Worm (Caenorhabditis elegans): ENCODE data around the gene T01G5.7.
"Not testable (repeated sequence)": the region's sequence is repeated elsewhere in the genome, so short reads cannot be mapped to it uniquely, and the experiment has no call there.

Gene T01G5.7

ce11 chrV:15105893-15106598 lies 5.7 kb upstream of the T01G5.7 start, which contains the start of gene C01G10.14:
TSS of gene C01G10.14 (minus strand) at chrV:15105943.
- TF ChIP-seq ceh-44 (GFP tag; IDR thresholded peaks at IDR 0.05) = 0 out of 2 replicates have a peak, but pooled peaks have one; percentile 37
- peak; percentile 21; the same call in 1 of the 2 replicates for TF ChIP-seq hmg-1.1 (GFP tag; IDR thresholded peaks at IDR 0.05)
- 0 out of 2 replicates have a peak, but pooled peaks have one; percentile 58 for TF ChIP-seq dmd-8 (GFP tag; IDR thresholded peaks at IDR 0.05)
- peak; percentile 67 for TF ChIP-seq lim-7 (GFP tag; IDR thresholded peaks at IDR 0.05)
- TF ChIP-seq egl-43 (GFP tag; IDR thresholded peaks at IDR 0.05) = 0 out of 2 replicates have a peak, but pooled peaks have one; percentile 14

- TF ChIP-seq F10B5.3 (tag; optimal IDR thresholded peaks at IDR 0.05) (no peak), hmg-1.1 (GFP tag; IDR thresholded peaks at IDR 0.05) (no peak), ceh-20 (GFP tag; IDR thresholded peaks at IDR 0.05) (no peak), lin-38 (GFP tag; IDR thresholded peaks at IDR 0.05) (no peak), hlh-30 (tag; optimal IDR thresholded peaks at IDR 0.05; ENCODE audit: insufficient read depth) (no peak), dve-1 (tag; optimal IDR thresholded peaks at IDR 0.05; ENCODE audit: insufficient read depth) (no peak), nhr-48 (tag; optimal IDR thresholded peaks at IDR 0.05) (no peak), aha-1 (tag) (no peak), zfp-3 (GFP tag; conservative IDR thresholded peaks at IDR 0.05) (no peak)
Observed at ce11 chrV:15109260-15109659, 2.5 kb upstream of the T01G5.7 start, which contains the start of gene Y75B12A.2. TSS of gene Y75B12A.2 (plus strand) at chrV:15109560.

- TF ChIP-seq nhr-10 (tag; optimal IDR thresholded peaks at IDR 0.05) (no peak), unc-62 (GFP tag; optimal IDR thresholded peaks at IDR 0.05 in 1 of 2) (no peak), unc-62 (tag; optimal IDR thresholded peaks at IDR 0.05) (no peak), daf-19 (GFP tag; conservative IDR thresholded peaks at IDR 0.05) (no peak), zag-1 (tag; optimal IDR thresholded peaks at IDR 0.05) (no peak), aha-1 (tag) (no peak), daf-12 (tag; optimal IDR thresholded peaks at IDR 0.05) (no peak), F44E2.7 (GFP tag; IDR thresholded peaks at IDR 0.05) (no peak), lin-1 (GFP tag; IDR thresholded peaks at IDR 0.05) (no peak), zip-11 (GFP tag; IDR thresholded peaks at IDR 0.05) (no peak), nhr-28 (tag; optimal IDR thresholded peaks at IDR 0.05) (no peak), madf-9 (GFP tag; conservative IDR thresholded peaks at IDR 0.05) (no peak), zfp-3 (GFP tag; conservative IDR thresholded peaks at IDR 0.05) (no peak), fos-1 (tag; optimal IDR thresholded peaks at IDR 0.05) (no peak), ces-1 (GFP tag; optimal IDR thresholded peaks at IDR 0.05) (no peak), lin-39 (tag; optimal IDR thresholded peaks at IDR 0.05) (no peak), T26A8.4 (GFP tag; IDR thresholded peaks at IDR 0.05) (no peak), snpc-4 (tag; optimal IDR thresholded peaks at IDR 0.05) (no peak), mdl-1 (tag; optimal IDR thresholded peaks at IDR 0.05) (no peak), unc-130 (GFP tag; optimal IDR thresholded peaks at IDR 0.05) (no peak)
Observed at ce11 chrV:15113992-15114391, 2.2 kb downstream of the T01G5.7 start, which contains the start of gene T01G5.6. TSS of gene T01G5.6 (minus strand) at chrV:15114092.

ce11 chrV:15115968-15116367 lies 4.2 kb downstream of the T01G5.7 start, which contains the start of gene T01G5.8:
TSS of gene T01G5.8 (plus strand) at chrV:15116268.
- not testable (repeated sequence) for TF ChIP-seq dmd-8 (GFP tag; IDR thresholded peaks at IDR 0.05); lsy-2 (tag; optimal IDR thresholded peaks at IDR 0.05); nhr-28 (tag; optimal IDR thresholded peaks at IDR 0.05)

ce11 chrV:15119517-15119916 lies 7.8 kb downstream of the T01G5.7 start, which contains the start of gene flor-1:
TSS of gene flor-1 (minus strand) at chrV:15119617.
- TF ChIP-seq spr-3 (GFP tag; optimal IDR thresholded peaks at IDR 0.05) (no peak), arid-1 (GFP tag; conservative IDR thresholded peaks at IDR 0.05) (no peak), F37D6.2 (tag; optimal IDR thresholded peaks at IDR 0.05) (no peak), lin-13 (GFP tag; optimal IDR thresholded peaks at IDR 0.05) (no peak), dve-1 (tag; optimal IDR thresholded peaks at IDR 0.05; ENCODE audit: insufficient read depth) (peak; percentile 20), mep-1 (tag; optimal IDR thresholded peaks at IDR 0.05) (no peak)
